Fruit fly (Drosophila melanogaster) S2 (cell line): Measurements from ENCODE around the gene CG3708.

Experiments
- CG8478 ChIP-seq: fragments of >200 bp; optimal IDR thresholded peaks from 2 replicates; lab custom pipeline; 2018
- CTCF ChIP-seq, 2 experiments: fragments of >200 bp; optimal IDR thresholded peaks; 2 replicates each; lab custom pipeline; 2018

DNA sequence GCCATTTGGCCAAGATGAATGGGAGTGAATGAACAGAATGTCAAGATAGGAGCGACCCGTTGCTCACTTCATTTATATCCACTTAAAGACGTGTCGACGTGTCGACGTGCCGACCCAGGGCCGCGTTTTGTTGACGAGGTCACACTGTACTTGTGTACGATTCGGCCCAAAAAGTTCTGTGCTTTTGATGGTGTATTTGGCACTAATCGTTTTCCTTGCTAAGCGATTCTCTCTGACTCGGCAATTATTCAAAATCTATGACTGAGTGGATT, 18.3 kb upstream of the CG3708 start:
- TF ChIP-seq CTCF (optimal IDR thresholded peaks at IDR 0.05; lab: Kevin White, UChicago), result no peak
- no peak for TF ChIP-seq CG8478 (lab: Kevin White, UChicago)
